Worm (Caenorhabditis elegans) whole organism, midembryonic: ENCODE data around the gene Y45G12B.3.

Source experiments
- T22C8.4 ChIP-seq: fragments of 200-800 bp; sonication (Bioruptor generic); IDR thresholded peaks from 2 replicates; pipeline ENCODE4 v1.3.6; 2022; ENCODE audit warnings: missing genetic modification characterization, missing compliant biosample characterization
- cog-1 ChIP-seq: sonication (generic microtip); optimal IDR thresholded peaks from 2 replicates; lab custom pipeline; 2016; ENCODE audit warnings: missing genetic modification characterization, missing compliant biosample characterization
- flt-1 ChIP-seq: fragments of 200-800 bp; sonication (Bioruptor generic); IDR thresholded peaks from 2 replicates; pipeline ENCODE4 v1.3.6; 2022; ENCODE audit warnings: missing genetic modification characterization, missing compliant biosample characterization
- klf-2 ChIP-seq: fragments of 200-800 bp; sonication (Bioruptor generic); conservative IDR thresholded peaks from 2 replicates; pipeline ENCODE4 v1.3.6; 2022; ENCODE audit warnings: missing genetic modification reagents, missing genetic modification characterization, missing compliant biosample characterization
- med-1 ChIP-seq: sonication (generic microtip); optimal IDR thresholded peaks from 2 replicates; lab custom pipeline; 2017; ENCODE audit warnings: missing genetic modification characterization, mild to moderate bottlenecking, missing compliant biosample characterization, antibody characterized with exemption, missing genetic modification reagents; ENCODE audit not compliant: insufficient read depth
- ref-1 ChIP-seq: fragments of 200-800 bp; sonication (Bioruptor generic); conservative IDR thresholded peaks from 2 replicates; pipeline ENCODE4 v1.3.6; 2022; ENCODE audit warnings: missing genetic modification reagents, missing genetic modification characterization, missing compliant biosample characterization
- tab-1 ChIP-seq: fragments of 200-800 bp; sonication (Bioruptor generic); IDR thresholded peaks from 2 replicates; pipeline ENCODE4 v1.3.6; 2022; ENCODE audit warnings: missing genetic modification characterization, missing compliant biosample characterization
- ztf-23 ChIP-seq: fragments of 200-800 bp; sonication (Bioruptor generic); IDR thresholded peaks from 2 replicates; pipeline ENCODE4 v1.3.6; 2022; ENCODE audit warnings: missing genetic modification reagents, missing genetic modification characterization, missing compliant biosample characterization
- ztf-29 ChIP-seq: fragments of 200-800 bp; sonication (Bioruptor generic); IDR thresholded peaks from 2 replicates; pipeline ENCODE4 v1.3.6; 2022; ENCODE audit warnings: missing genetic modification reagents, missing genetic modification characterization, missing compliant biosample characterization

DNA sequence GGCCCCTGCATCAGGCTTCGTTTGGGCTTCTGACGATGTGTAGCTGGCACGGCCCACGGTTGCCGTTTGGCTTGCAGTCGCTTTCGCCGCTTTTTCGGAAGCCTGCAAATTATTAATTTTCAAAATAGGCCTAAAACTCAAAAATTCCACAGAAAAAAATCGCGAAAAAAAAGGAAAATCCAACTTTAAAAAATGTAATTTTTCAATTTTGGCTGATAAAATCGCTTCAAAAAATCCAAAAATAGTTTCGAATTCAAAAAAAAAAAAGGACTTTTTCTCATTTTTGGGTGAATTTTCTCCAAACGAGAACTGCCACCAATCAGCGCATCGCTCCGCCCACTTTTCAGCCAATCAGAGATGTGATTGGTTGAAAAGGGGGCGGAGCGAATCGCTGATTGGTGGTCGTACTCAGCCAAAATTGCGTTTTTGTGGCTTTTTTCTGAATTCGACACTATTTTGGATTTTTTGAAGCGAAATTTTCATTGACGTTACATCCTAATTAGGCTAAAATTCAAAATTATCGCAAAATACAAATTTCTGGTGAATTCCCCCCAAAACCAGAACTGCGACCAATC, 48.7 kb downstream of the Y45G12B.3 start:
- TF ChIP-seq flt-1 (GFP tag; lab: Robert Waterston, UW) (no peak), tab-1 (GFP tag; lab: Robert Waterston, UW) (no peak), ztf-23 (GFP tag; lab: Robert Waterston, UW) (no peak), klf-2 (GFP tag; lab: Robert Waterston, UW) (no peak), ref-1 (GFP tag; lab: Robert Waterston, UW) (no peak), cog-1 (tag; lab: Kevin White, UChicago) (no peak), T22C8.4 (GFP tag; lab: Robert Waterston, UW) (no peak), ztf-29 (no peak), med-1 (GFP tag; lab: Kevin White, UChicago) (no peak)
